Worm (Caenorhabditis elegans) whole organism, L4 larva: ENCODE measurements around the gene mrps-12.

Experiments used
- attf-4 ChIP-seq: sonication (generic microtip); optimal IDR thresholded peaks from 3 replicates; lab custom pipeline; 2017; ENCODE audit warnings: missing biosample characterization, missing genetic modification characterization
- unc-39 ChIP-seq: sonication (generic microtip); optimal IDR thresholded peaks from 2 replicates; lab custom pipeline; 2017; ENCODE audit warnings: missing biosample characterization, missing genetic modification characterization

- TF ChIP-seq attf-4 (tag; lab: Kevin White, UChicago) (no peak), unc-39 (no peak)
Observed at ce11 chrV:20793761-20794160, 44.1 kb upstream of the mrps-12 start.
